Worm (Caenorhabditis elegans) whole organism, L4 larva: ENCODE measurements around the gene T13A10.1.

Experiments used
- D1046.2 ChIP-seq: fragments of 200-800 bp; sonication (Bioruptor generic); IDR thresholded peaks from 2 replicates; pipeline ENCODE4 v1.3.6; 2022; ENCODE audit warnings: missing genetic modification characterization, missing compliant biosample characterization
- F10B5.3 ChIP-seq: sonication (generic microtip); optimal IDR thresholded peaks from 2 replicates; lab custom pipeline; 2016; ENCODE audit warnings: mild to moderate bottlenecking, missing genetic modification characterization, missing compliant biosample characterization
- F44E2.7 ChIP-seq: fragments of 200-800 bp; sonication (Bioruptor generic); IDR thresholded peaks from 2 replicates; pipeline ENCODE4 v2.1.2; 2022; ENCODE audit warnings: missing genetic modification characterization, missing compliant biosample characterization
- F49E8.2 ChIP-seq: sonication (generic microtip); optimal IDR thresholded peaks from 2 replicates; lab custom pipeline; 2016; ENCODE audit warnings: missing compliant biosample characterization, mild to moderate bottlenecking, missing genetic modification characterization, borderline replicate concordance
- Y105C5A.15 ChIP-seq: fragments of 200-800 bp; sonication (Bioruptor generic); IDR thresholded peaks from 2 replicates; pipeline ENCODE4 v1.3.6; 2022; ENCODE audit warnings: missing genetic modification characterization, missing compliant biosample characterization
- Y48G9A.11 ChIP-seq: fragments of 200-800 bp; sonication (Bioruptor generic); IDR thresholded peaks from 2 replicates; pipeline ENCODE4 v1.3.6; 2022; ENCODE audit warnings: missing genetic modification reagents, missing genetic modification characterization, missing compliant biosample characterization
- Y5F2A.4 ChIP-seq: fragments of 200-800 bp; sonication (Bioruptor generic); optimal IDR thresholded peaks from 2 replicates; lab custom pipeline; 2018; ENCODE audit warnings: mild to moderate bottlenecking, missing genetic modification characterization, missing compliant biosample characterization
- ZK546.5 ChIP-seq, 2 experiments: sonication (generic microtip); optimal IDR thresholded peaks; 2 replicates each; lab custom pipeline; 2017; ENCODE audit warnings: missing biosample characterization in 2 of 2, missing genetic modification characterization in 2 of 2
- aha-1 ChIP-seq: fragments of 150-350 bp; peaks from one replicate; lab custom pipeline; 2014; ENCODE audit warnings: missing biosample characterization, missing genetic modification characterization
- arid-1 ChIP-seq: fragments of 200-800 bp; sonication (Bioruptor generic); conservative IDR thresholded peaks from 2 replicates; pipeline ENCODE4 v1.3.6; 2022; ENCODE audit warnings: missing genetic modification reagents, missing genetic modification characterization, missing compliant biosample characterization
- ceh-20 ChIP-seq: fragments of 200-800 bp; sonication (Bioruptor generic); IDR thresholded peaks from 2 replicates; pipeline ENCODE4 v1.3.6; 2022; ENCODE audit warnings: missing genetic modification reagents, missing genetic modification characterization, missing compliant biosample characterization
- ceh-28 ChIP-seq: fragments of 150-350 bp; optimal IDR thresholded peaks from 2 replicates; lab custom pipeline; 2014; ENCODE audit warnings: missing biosample characterization, missing genetic modification reagents, missing genetic modification characterization
- ceh-32 ChIP-seq: sonication (generic microtip); optimal IDR thresholded peaks from 2 replicates; lab custom pipeline; 2016; ENCODE audit warnings: mild to moderate bottlenecking, missing genetic modification characterization, missing compliant biosample characterization; ENCODE audit not compliant: poor library complexity
- ces-1 ChIP-seq: fragments of 150-350 bp; sonication (generic microtip); optimal IDR thresholded peaks from 4 replicates; lab custom pipeline; 2014; ENCODE audit warnings: missing biosample characterization, missing genetic modification reagents, missing genetic modification characterization
- ctbp-1 ChIP-seq: fragments of 200-800 bp; sonication (Bioruptor generic); IDR thresholded peaks from 2 replicates; pipeline ENCODE4 v1.3.6; 2022; ENCODE audit warnings: missing genetic modification reagents, missing genetic modification characterization, missing compliant biosample characterization
- daf-12 ChIP-seq: fragments of 150-350 bp; optimal IDR thresholded peaks from 2 replicates; lab custom pipeline; 2014; ENCODE audit warnings: missing biosample characterization, missing genetic modification reagents, missing genetic modification characterization
- dmd-6 ChIP-seq: fragments of 200-800 bp; sonication (Bioruptor generic); IDR thresholded peaks from 2 replicates; pipeline ENCODE4 v1.3.6; 2022; ENCODE audit warnings: missing genetic modification reagents, missing genetic modification characterization, missing compliant biosample characterization
- dmd-9 ChIP-seq: fragments of 200-800 bp; sonication (Bioruptor generic); IDR thresholded peaks from 2 replicates; pipeline ENCODE4 v1.3.6; 2022; ENCODE audit warnings: missing genetic modification reagents, missing genetic modification characterization, missing compliant biosample characterization
- duxl-1 ChIP-seq: sonication (generic microtip); optimal IDR thresholded peaks from 2 replicates; lab custom pipeline; 2016; ENCODE audit warnings: mild to moderate bottlenecking, missing genetic modification characterization, moderate library complexity, missing compliant biosample characterization; ENCODE audit not compliant: poor library complexity
- egl-43 ChIP-seq: fragments of 200-800 bp; sonication (Bioruptor generic); IDR thresholded peaks from 2 replicates; pipeline ENCODE4 v1.3.6; 2022; ENCODE audit warnings: missing genetic modification reagents, missing genetic modification characterization, missing compliant biosample characterization
- fos-1 ChIP-seq: fragments of 150-350 bp; optimal IDR thresholded peaks from 2 replicates; lab custom pipeline; 2014; ENCODE audit warnings: missing biosample characterization, missing genetic modification characterization
- hif-1 ChIP-seq, 2 experiments: sonication (generic microtip); optimal IDR thresholded peaks; 2 replicates each; lab custom pipeline; 2016 to 2017; ENCODE audit warnings: missing compliant biosample characterization in 2 of 2, missing genetic modification characterization in 2 of 2, missing genetic modification reagents in 2 of 2, missing genotype in 2 of 2, mild to moderate bottlenecking in 1 of 2
- lim-7 ChIP-seq: fragments of 200-800 bp; sonication (Bioruptor generic); IDR thresholded peaks from 2 replicates; pipeline ENCODE4 v1.3.6; 2022; ENCODE audit warnings: missing genetic modification characterization, missing compliant biosample characterization
- lin-15B ChIP-seq: fragments of 150-350 bp; sonication (generic microtip); optimal IDR thresholded peaks from 3 replicates; lab custom pipeline; 2014; ENCODE audit warnings: missing biosample characterization, missing genetic modification characterization
- lin-38 ChIP-seq: fragments of 200-800 bp; sonication (Bioruptor generic); IDR thresholded peaks from 2 replicates; pipeline ENCODE4 v1.3.6; 2022; ENCODE audit warnings: missing genetic modification reagents, missing genetic modification characterization, missing compliant biosample characterization
- lin-39 ChIP-seq: fragments of 150-350 bp; optimal IDR thresholded peaks from 2 replicates; lab custom pipeline; 2014; ENCODE audit warnings: missing biosample characterization, missing genetic modification reagents, missing genetic modification characterization
- lir-3 ChIP-seq: sonication (generic microtip); optimal IDR thresholded peaks from 2 replicates; lab custom pipeline; 2016; ENCODE audit warnings: mild to moderate bottlenecking, missing genetic modification characterization, missing compliant biosample characterization
- lsy-2 ChIP-seq, 2 experiments: fragments of 150-350 bp in 1 of 2; sonication (generic microtip) in 1 of 2; optimal IDR thresholded peaks; 2 replicates each; lab custom pipeline; 2014 to 2017; ENCODE audit warnings: missing biosample characterization in 2 of 2, missing genetic modification characterization in 2 of 2
- mxl-2 ChIP-seq: fragments of 200-800 bp; sonication (Bioruptor generic); conservative IDR thresholded peaks from 2 replicates; pipeline ENCODE4 v1.3.6; 2022; ENCODE audit warnings: missing genetic modification reagents, missing genetic modification characterization, missing compliant biosample characterization
- nhr-10 ChIP-seq: fragments of 150-350 bp; optimal IDR thresholded peaks from 2 replicates; lab custom pipeline; 2014; ENCODE audit warnings: missing biosample characterization, missing genetic modification characterization
- nhr-102 ChIP-seq: sonication (generic microtip); optimal IDR thresholded peaks from 2 replicates; lab custom pipeline; 2016; ENCODE audit warnings: mild to moderate bottlenecking, missing genetic modification characterization, moderate library complexity, missing compliant biosample characterization
- nhr-11 ChIP-seq: fragments of 150-350 bp; optimal IDR thresholded peaks from 2 replicates; lab custom pipeline; 2014; ENCODE audit warnings: missing biosample characterization, missing genetic modification characterization
- nhr-111 ChIP-seq: fragments of 200-800 bp; sonication (Bioruptor generic); optimal IDR thresholded peaks from 2 replicates; lab custom pipeline; 2018; ENCODE audit warnings: mild to moderate bottlenecking, missing genetic modification characterization, missing compliant biosample characterization
- nhr-237 ChIP-seq: sonication (generic microtip); optimal IDR thresholded peaks from 2 replicates; lab custom pipeline; 2017; ENCODE audit warnings: missing biosample characterization, missing genetic modification characterization
- nhr-25 ChIP-seq: sonication (generic microtip); optimal IDR thresholded peaks from 2 replicates; lab custom pipeline; 2017; ENCODE audit warnings: missing genetic modification characterization, mild to moderate bottlenecking, missing compliant biosample characterization, antibody characterized with exemption, moderate library complexity, borderline replicate concordance; ENCODE audit not compliant: insufficient read depth
- nhr-41 ChIP-seq: fragments of 200-800 bp; sonication (Bioruptor generic); IDR thresholded peaks from 2 replicates; pipeline ENCODE4 v1.3.6; 2022; ENCODE audit warnings: missing genetic modification reagents, missing genetic modification characterization, missing compliant biosample characterization
- nhr-6 ChIP-seq: fragments of 150-350 bp; optimal IDR thresholded peaks from 2 replicates; lab custom pipeline; 2014; ENCODE audit warnings: missing biosample characterization, missing genetic modification characterization
- nhr-77 ChIP-seq: fragments of 150-350 bp; optimal IDR thresholded peaks from 2 replicates; lab custom pipeline; 2014; ENCODE audit warnings: missing biosample characterization, missing genetic modification characterization
- pha-4 ChIP-seq, 2 experiments: fragments of 150-350 bp in 1 of 2; fragments of 200-800 bp in 1 of 2; sonication (Bioruptor generic) in 1 of 2; IDR thresholded peaks in 1 of 2; optimal IDR thresholded peaks in 1 of 2; 2 replicates each; pipeline versions ENCODE4 v1.3.6 to Lab custom; 2014 to 2022; ENCODE audit warnings: missing genetic modification characterization in 2 of 2, missing genetic modification reagents in 2 of 2, missing biosample characterization in 1 of 2, missing compliant biosample characterization in 1 of 2
- set-16 ChIP-seq: fragments of 200-800 bp; sonication (Bioruptor generic); IDR thresholded peaks from 2 replicates; pipeline ENCODE4 v1.3.6; 2022; ENCODE audit warnings: missing genetic modification reagents, missing genetic modification characterization, missing compliant biosample characterization
- skn-1 ChIP-seq: fragments of 150-350 bp; optimal IDR thresholded peaks from 2 replicates; lab custom pipeline; 2014; ENCODE audit warnings: missing biosample characterization, missing genetic modification characterization
- spr-3 ChIP-seq: fragments of 200-800 bp; sonication (Bioruptor generic); optimal IDR thresholded peaks from 2 replicates; lab custom pipeline; 2018; ENCODE audit warnings: mild to moderate bottlenecking, missing genetic modification characterization, missing compliant biosample characterization
- unc-62 ChIP-seq, 3 experiments: fragments of 150-350 bp in 1 of 3; sonication (generic microtip); optimal IDR thresholded peaks in 2 of 3; peaks in 1 of 3; 1 replicate in 1 of 3; 2 replicates in 2 of 3; lab custom pipeline; 2014 to 2017; ENCODE audit warnings: missing biosample characterization in 3 of 3, missing genetic modification characterization in 3 of 3, missing genetic modification reagents in 3 of 3, missing genotype in 1 of 3
- zfp-2 ChIP-seq: sonication (generic microtip); optimal IDR thresholded peaks from 2 replicates; lab custom pipeline; 2016; ENCODE audit warnings: mild to moderate bottlenecking, missing genetic modification characterization, missing compliant biosample characterization
- zfp-3 ChIP-seq: fragments of 200-800 bp; sonication (Bioruptor generic); conservative IDR thresholded peaks from 2 replicates; pipeline ENCODE4 v1.3.6; 2022; ENCODE audit warnings: missing genetic modification reagents, missing genetic modification characterization, missing compliant biosample characterization
- zip-11 ChIP-seq: fragments of 200-800 bp; sonication (Bioruptor generic); IDR thresholded peaks from 2 replicates; pipeline ENCODE4 v1.3.6; 2022; ENCODE audit warnings: missing genetic modification characterization, missing compliant biosample characterization
- zip-2 ChIP-seq: fragments of 150-350 bp; optimal IDR thresholded peaks from 2 replicates; lab custom pipeline; 2014; ENCODE audit warnings: missing biosample characterization, missing genetic modification characterization
- ztf-11 ChIP-seq: fragments of 150-350 bp; optimal IDR thresholded peaks from 2 replicates; lab custom pipeline; 2014; ENCODE audit warnings: missing biosample characterization, missing genetic modification characterization
- ztf-7 ChIP-seq: fragments of 150-350 bp; optimal IDR thresholded peaks from 2 replicates; lab custom pipeline; 2014; ENCODE audit warnings: missing biosample characterization, missing genetic modification characterization

T13A10.1 gene

ce11 chrIV:6323654-6324224 lies 47.9 kb downstream of the T13A10.1 start, which contains the start of gene sqd-1 (continued):
- peak; percentile 92 for TF ChIP-seq arid-1 (GFP tag; lab: Robert Waterston, UW)
- peak; percentile 72 for TF ChIP-seq Y5F2A.4 (GFP tag; lab: Kevin White, UChicago)
- TF ChIP-seq daf-12 = no peak
- peak; percentile 56 for TF ChIP-seq lin-15B (tag; lab: Kevin White, UChicago)
- no peak for TF ChIP-seq lin-39 (tag; lab: Kevin White, UChicago)
- peak; percentile 87 for TF ChIP-seq ztf-7
- TF ChIP-seq nhr-41 (GFP tag; lab: Robert Waterston, UW) = peak; percentile 48; the same call in 1 of the 2 replicates
- peak; percentile 100 for TF ChIP-seq aha-1 (tag; lab: Kevin White, UChicago)
- TF ChIP-seq lim-7 (GFP tag; lab: Robert Waterston, UW) = peak; percentile 74
- TF ChIP-seq Y105C5A.15 (GFP tag; lab: Robert Waterston, UW) = 0 out of 2 replicates have a peak, but pooled peaks have one; percentile 64
- TF ChIP-seq D1046.2 (GFP tag; lab: Robert Waterston, UW) = peak; percentile 68; the same call in 1 of the 2 replicates
- no peak for TF ChIP-seq nhr-237 (tag; lab: Kevin White, UChicago)
- TF ChIP-seq F44E2.7 = no peak
- TF ChIP-seq ceh-20 (GFP tag; lab: Robert Waterston, UW) = peak; percentile 93
- TF ChIP-seq zip-11 (GFP tag; lab: Robert Waterston, UW) = no peak
- TF ChIP-seq Y48G9A.11 = peak; percentile 87
- peak; percentile 79 for TF ChIP-seq ceh-32 (tag; lab: Kevin White, UChicago)
- peak; percentile 35 to 94 for TF ChIP-seq hif-1 (tag; optimal IDR thresholded peaks at IDR 0.05; lab: Kevin White, UChicago)
- TF ChIP-seq dmd-6 (GFP tag; lab: Robert Waterston, UW) = peak; percentile 96
- TF ChIP-seq nhr-77 (tag; lab: Kevin White, UChicago) = peak; percentile 81
- peak; percentile 93 for TF ChIP-seq nhr-6
- TF ChIP-seq ces-1 (GFP tag; lab: Kevin White, UChicago) = peak; percentile 52
- TF ChIP-seq lir-3 (tag; lab: Kevin White, UChicago) = no peak
- peak; percentile 84 for TF ChIP-seq nhr-25 (tag; lab: Kevin White, UChicago)
- TF ChIP-seq F10B5.3 (tag; lab: Kevin White, UChicago) = peak; percentile 88
- peak; percentile 94 for TF ChIP-seq nhr-102
- peak; percentile 90 for TF ChIP-seq zfp-3 (GFP tag; lab: Robert Waterston, UW)
- peak; percentile 39 to 96 for TF ChIP-seq unc-62 (GFP tag; optimal IDR thresholded peaks at IDR 0.05 in 1 of 2; lab: Kevin White, UChicago)
- no peak for TF ChIP-seq unc-62 (tag; optimal IDR thresholded peaks at IDR 0.05; lab: Kevin White, UChicago)
- TF ChIP-seq set-16 (GFP tag; lab: Robert Waterston, UW) = peak; percentile 78
- TF ChIP-seq spr-3 (GFP tag; lab: Kevin White, UChicago) = peak; percentile 74
- peak; percentile 53 for TF ChIP-seq zip-2
- peak; percentile 100 for TF ChIP-seq ZK546.5 (tag; optimal IDR thresholded peaks at IDR 0.05; lab: Kevin White, UChicago)
- TF ChIP-seq egl-43 (GFP tag; lab: Robert Waterston, UW) = peak; percentile 91
- TF ChIP-seq ceh-28 (tag; lab: Kevin White, UChicago) = no peak
- TF ChIP-seq F49E8.2 (tag; lab: Kevin White, UChicago) = peak; percentile 87
- peak; percentile 64 for TF ChIP-seq nhr-111 (GFP tag; lab: Kevin White, UChicago)
- peak; percentile 92 for TF ChIP-seq lin-38 (GFP tag; lab: Robert Waterston, UW)
- no peak for TF ChIP-seq mxl-2 (GFP tag; lab: Robert Waterston, UW)
- TF ChIP-seq ctbp-1 (GFP tag; lab: Robert Waterston, UW) = peak; percentile 87
- peak; percentile 7 for TF ChIP-seq ztf-11 (tag; lab: Kevin White, UChicago)
- no peak for TF ChIP-seq skn-1 (tag; lab: Kevin White, UChicago)
- peak; percentile 53 for TF ChIP-seq fos-1 (tag; lab: Kevin White, UChicago)
- TF ChIP-seq nhr-11 (tag; lab: Kevin White, UChicago) = peak; percentile 95
- peak; percentile 82 for TF ChIP-seq duxl-1 (tag; lab: Kevin White, UChicago)
- TF ChIP-seq nhr-10 (tag; lab: Kevin White, UChicago) = peak; percentile 25
- peak; percentile 92 for TF ChIP-seq pha-4 (GFP tag; IDR thresholded peaks at IDR 0.05; lab: Robert Waterston, UW)
- TF ChIP-seq pha-4 (tag; optimal IDR thresholded peaks at IDR 0.05; lab: Kevin White, UChicago) = no peak
- peak; percentile 95 for TF ChIP-seq dmd-9 (GFP tag; lab: Robert Waterston, UW)
- TF ChIP-seq zfp-2 = peak; percentile 99
- TF ChIP-seq lsy-2 (tag; optimal IDR thresholded peaks at IDR 0.05; lab: Kevin White, UChicago) = peak; percentile 95 to 99
